Worm (Caenorhabditis elegans) whole organism, late embryonic: ENCODE results near the gene ZK121.2.

Experiments
- T23F11.4 ChIP-seq: fragments of 200-800 bp; sonication (Bioruptor generic); optimal IDR thresholded peaks from 2 replicates; lab custom pipeline; 2018; ENCODE audit warnings: mild to moderate bottlenecking, missing genetic modification characterization, missing compliant biosample characterization
- ahr-1 ChIP-seq: sonication (generic microtip); optimal IDR thresholded peaks from 2 replicates; lab custom pipeline; 2016; ENCODE audit warnings: missing genetic modification characterization, missing compliant biosample characterization
- ceh-14 ChIP-seq: sonication (generic microtip); optimal IDR thresholded peaks from 2 replicates; lab custom pipeline; 2016; ENCODE audit warnings: missing genotype, missing genetic modification characterization, missing compliant biosample characterization
- dmd-4 ChIP-seq: sonication (generic microtip); optimal IDR thresholded peaks from 2 replicates; lab custom pipeline; 2016; ENCODE audit warnings: borderline replicate concordance, missing genetic modification characterization, missing compliant biosample characterization
- fkh-10 ChIP-seq: fragments of 150-350 bp; optimal IDR thresholded peaks from 2 replicates; lab custom pipeline; 2014; ENCODE audit warnings: missing biosample characterization, missing genetic modification reagents, missing genetic modification characterization
- ttx-3 ChIP-seq: sonication (generic microtip); optimal IDR thresholded peaks from 2 replicates; lab custom pipeline; 2016; ENCODE audit warnings: missing genetic modification reagents, missing genetic modification characterization, missing compliant biosample characterization

ce11 chrIII:5379879-5380331, 38.4 kb downstream of the ZK121.2 start, which contains the start of gene paqr-2:
- TF ChIP-seq ttx-3 (tag; lab: Kevin White, UChicago) (no peak), ceh-14 (tag; lab: Kevin White, UChicago) (no peak), fkh-10 (GFP tag; lab: Kevin White, UChicago) (no peak), dmd-4 (tag; lab: Kevin White, UChicago) (no peak), ahr-1 (no peak), T23F11.4 (GFP tag; lab: Kevin White, UChicago) (no peak)
